Worm (Caenorhabditis elegans): Measurements from ENCODE around the gene ZC239.20.

- TF ChIP-seq gmeb-1 (tag; optimal IDR thresholded peaks at IDR 0.05) (no peak), fos-1 (tag; optimal IDR thresholded peaks at IDR 0.05) (no peak), ama-1 (optimal IDR thresholded peaks at IDR 0.05) (no peak), nhr-77 (tag; optimal IDR thresholded peaks at IDR 0.05) (no peak), aly-2 (tag; optimal IDR thresholded peaks at IDR 0.05) (no peak), F13H6.1 (tag; optimal IDR thresholded peaks at IDR 0.05) (no peak), nhr-10 (tag; optimal IDR thresholded peaks at IDR 0.05) (no peak), unc-39 (tag; optimal IDR thresholded peaks at IDR 0.05) (no peak), elt-3 (tag; optimal IDR thresholded peaks at IDR 0.05) (no peak), ZK546.5 (tag; optimal IDR thresholded peaks at IDR 0.05) (no peak)
Measured at ce11 chrII:3195739-3196138, 10.6 kb downstream of the ZC239.20 start.
